Worm (Caenorhabditis elegans) whole organism, young adult: ENCODE results near the gene F37H8.6.

Source experiments
- B0261.1 ChIP-seq: sonication (generic microtip); optimal IDR thresholded peaks from 2 replicates; lab custom pipeline; 2016; ENCODE audit warnings: mild to moderate bottlenecking, missing genetic modification characterization, moderate library complexity, missing compliant biosample characterization
- C17E4.6 ChIP-seq: fragments of 200-800 bp; sonication (Bioruptor generic); IDR thresholded peaks from 2 replicates; pipeline ENCODE4 v1.3.6; 2022; ENCODE audit warnings: missing genetic modification reagents, missing genetic modification characterization, missing compliant biosample characterization
- F49E8.2 ChIP-seq: sonication (generic microtip); optimal IDR thresholded peaks from 3 replicates; lab custom pipeline; 2017; ENCODE audit warnings: missing genetic modification characterization, mild to moderate bottlenecking, missing compliant biosample characterization, antibody characterized with exemption, moderate library complexity; ENCODE audit not compliant: insufficient read depth
- K12H6.12 ChIP-seq: fragments of 200-800 bp; sonication (Bioruptor generic); optimal IDR thresholded peaks from 2 replicates; lab custom pipeline; 2018; ENCODE audit warnings: mild to moderate bottlenecking, missing genetic modification characterization, missing compliant biosample characterization
- T26A5.8 ChIP-seq: sonication (generic microtip); optimal IDR thresholded peaks from 2 replicates; lab custom pipeline; 2016; ENCODE audit warnings: missing genetic modification characterization, missing compliant biosample characterization
- Y56A3A.18 ChIP-seq: fragments of 200-800 bp; sonication (Bioruptor generic); IDR thresholded peaks from 2 replicates; pipeline ENCODE4 v1.3.6; 2022; ENCODE audit warnings: missing genetic modification reagents, missing genetic modification characterization, missing compliant biosample characterization
- Y79H2A.3 ChIP-seq: fragments of 200-800 bp; sonication (Bioruptor generic); conservative IDR thresholded peaks from 2 replicates; pipeline ENCODE4 v1.3.6; 2022; ENCODE audit warnings: missing genetic modification reagents, missing genetic modification characterization, missing compliant biosample characterization
- ama-1 ChIP-seq, 3 experiments: fragments of 150-350 bp in 1 of 3; sonication (generic microtip) in 2 of 3; optimal IDR thresholded peaks; 2 replicates each; lab custom pipeline; 2014 to 2018; ENCODE audit warnings: missing biosample characterization in 2 of 3, missing genetic modification characterization in 2 of 3, missing genetic modification reagents in 2 of 3
- aptf-3 ChIP-seq: fragments of 200-800 bp; sonication (Bioruptor generic); IDR thresholded peaks from 2 replicates; pipeline ENCODE4 v1.3.6; 2022; ENCODE audit warnings: missing genetic modification characterization, missing compliant biosample characterization
- athp-1 ChIP-seq: sonication (generic microtip); optimal IDR thresholded peaks from 2 replicates; lab custom pipeline; 2017; ENCODE audit warnings: mild to moderate bottlenecking, missing genetic modification characterization, missing compliant biosample characterization
- attf-3 ChIP-seq: fragments of 200-800 bp; sonication (Bioruptor generic); conservative IDR thresholded peaks from 2 replicates; pipeline ENCODE4 v1.3.6; 2022; ENCODE audit warnings: missing genetic modification reagents, missing genetic modification characterization, missing compliant biosample characterization
- bed-2 ChIP-seq: fragments of 200-800 bp; sonication (Bioruptor generic); IDR thresholded peaks from 2 replicates; pipeline ENCODE4 v1.3.6; 2022; ENCODE audit warnings: missing genetic modification reagents, missing genetic modification characterization, missing compliant biosample characterization
- ccch-3 ChIP-seq: fragments of 200-800 bp; sonication (Bioruptor generic); optimal IDR thresholded peaks from 2 replicates; lab custom pipeline; 2018; ENCODE audit warnings: mild to moderate bottlenecking, missing genetic modification characterization, missing compliant biosample characterization
- ceh-27 ChIP-seq: fragments of 200-800 bp; sonication (Bioruptor generic); optimal IDR thresholded peaks from 2 replicates; lab custom pipeline; 2018; ENCODE audit warnings: mild to moderate bottlenecking, missing genetic modification characterization, moderate library complexity, missing compliant biosample characterization
- chd-7 ChIP-seq: sonication (generic microtip); optimal IDR thresholded peaks from 2 replicates; lab custom pipeline; 2016; ENCODE audit warnings: mild to moderate bottlenecking, missing genetic modification characterization, moderate library complexity, missing compliant biosample characterization
- die-1 ChIP-seq: sonication (generic microtip); optimal IDR thresholded peaks from 2 replicates; lab custom pipeline; 2016; ENCODE audit warnings: missing genotype, mild to moderate bottlenecking, missing genetic modification characterization, missing compliant biosample characterization
- efl-1 ChIP-seq: fragments of 150-350 bp; optimal IDR thresholded peaks from 2 replicates; lab custom pipeline; 2014; ENCODE audit warnings: missing biosample characterization, missing genetic modification reagents, missing genetic modification characterization
- egl-44 ChIP-seq: fragments of 200-800 bp; sonication (Bioruptor generic); IDR thresholded peaks from 2 replicates; pipeline ENCODE4 v1.3.6; 2022; ENCODE audit warnings: missing genetic modification reagents, missing genetic modification characterization, missing compliant biosample characterization
- fkh-3 ChIP-seq: sonication (generic microtip); optimal IDR thresholded peaks from 2 replicates; lab custom pipeline; 2016; ENCODE audit warnings: mild to moderate bottlenecking, missing genetic modification characterization, missing compliant biosample characterization
- lin-26 ChIP-seq: fragments of 200-800 bp; sonication (Bioruptor generic); IDR thresholded peaks from 2 replicates; pipeline ENCODE4 v1.3.6; 2022; ENCODE audit warnings: missing genetic modification reagents, missing genetic modification characterization, missing compliant biosample characterization
- lin-35 ChIP-seq, 3 experiments: fragments of 150-350 bp in 2 of 3; sonication (generic microtip) in 1 of 3; optimal IDR thresholded peaks; 2 replicates each; lab custom pipeline; 2014 to 2018; ENCODE audit warnings: missing biosample characterization in 3 of 3, missing genetic modification characterization in 3 of 3, missing genetic modification reagents in 3 of 3
- lin-40 ChIP-seq: sonication (generic microtip); optimal IDR thresholded peaks from 2 replicates; lab custom pipeline; 2016; ENCODE audit warnings: missing genetic modification characterization, mild to moderate bottlenecking, missing compliant biosample characterization, missing genotype, missing genetic modification reagents
- lin-54 ChIP-seq: fragments of 200-800 bp; sonication (Bioruptor generic); optimal IDR thresholded peaks from 2 replicates; lab custom pipeline; 2018; ENCODE audit warnings: mild to moderate bottlenecking, missing genetic modification characterization, missing compliant biosample characterization
- lsy-27 ChIP-seq: sonication (generic microtip); optimal IDR thresholded peaks from 2 replicates; lab custom pipeline; 2017; ENCODE audit warnings: missing genetic modification characterization, mild to moderate bottlenecking, missing compliant biosample characterization, antibody characterized with exemption, missing genotype, borderline replicate concordance; ENCODE audit not compliant: insufficient read depth
- madf-3 ChIP-seq: fragments of 200-800 bp; sonication (Bioruptor generic); IDR thresholded peaks from 2 replicates; pipeline ENCODE4 v1.3.6; 2022; ENCODE audit warnings: missing genetic modification reagents, missing genetic modification characterization, missing compliant biosample characterization
- mel-28 ChIP-seq: sonication (generic microtip); optimal IDR thresholded peaks from 2 replicates; lab custom pipeline; 2016; ENCODE audit warnings: borderline replicate concordance, mild to moderate bottlenecking, missing genetic modification characterization, missing compliant biosample characterization
- nhr-179 ChIP-seq: sonication (generic microtip); optimal IDR thresholded peaks from 2 replicates; lab custom pipeline; 2016; ENCODE audit warnings: mild to moderate bottlenecking, missing genetic modification characterization, missing compliant biosample characterization
- nhr-90 ChIP-seq: sonication (generic microtip); optimal IDR thresholded peaks from 2 replicates; lab custom pipeline; 2016; ENCODE audit warnings: missing genotype, mild to moderate bottlenecking, missing genetic modification characterization, missing compliant biosample characterization
- rec-8 ChIP-seq, 2 experiments: sonication (generic microtip); optimal IDR thresholded peaks; 2 replicates each; lab custom pipeline; 2016; ENCODE audit warnings: mild to moderate bottlenecking in 2 of 2, missing genetic modification characterization in 2 of 2, missing genetic modification reagents in 2 of 2, missing genotype in 2 of 2, missing biosample characterization in 1 of 2, missing compliant biosample characterization in 1 of 2, moderate library complexity in 1 of 2
- repo-1 ChIP-seq: sonication (generic microtip); optimal IDR thresholded peaks from 2 replicates; lab custom pipeline; 2017; ENCODE audit warnings: mild to moderate bottlenecking, missing genetic modification characterization, missing compliant biosample characterization
- rpc-1 ChIP-seq, 2 experiments: fragments of 150-350 bp in 1 of 2; sonication (generic microtip) in 1 of 2; optimal IDR thresholded peaks; 2 replicates each; lab custom pipeline; 2014 to 2018; ENCODE audit warnings: missing biosample characterization in 1 of 2, missing genetic modification characterization in 1 of 2, missing genetic modification reagents in 1 of 2, missing genotype in 1 of 2
- sea-2 ChIP-seq: fragments of 200-800 bp; sonication (Bioruptor generic); IDR thresholded peaks from 2 replicates; pipeline ENCODE4 v1.3.6; 2022; ENCODE audit warnings: missing genetic modification characterization, missing compliant biosample characterization
- snpc-1.3 ChIP-seq: sonication (generic microtip); optimal IDR thresholded peaks from 2 replicates; lab custom pipeline; 2017; ENCODE audit warnings: missing genetic modification characterization, mild to moderate bottlenecking, missing compliant biosample characterization, antibody characterized with exemption, moderate library complexity, missing genotype, missing genetic modification reagents; ENCODE audit not compliant: insufficient read depth
- snpc-3.4 ChIP-seq: sonication (generic microtip); optimal IDR thresholded peaks from 2 replicates; lab custom pipeline; 2017; ENCODE audit warnings: missing genetic modification characterization, mild to moderate bottlenecking, missing compliant biosample characterization, antibody characterized with exemption, moderate library complexity, missing genotype, missing genetic modification reagents
- somi-1 ChIP-seq: fragments of 200-800 bp; sonication (Bioruptor generic); optimal IDR thresholded peaks from 2 replicates; lab custom pipeline; 2018; ENCODE audit warnings: mild to moderate bottlenecking, missing genetic modification characterization, missing compliant biosample characterization
- tbx-9 ChIP-seq: sonication (generic microtip); optimal IDR thresholded peaks from 2 replicates; lab custom pipeline; 2016; ENCODE audit warnings: borderline replicate concordance, missing genetic modification characterization, inconsistent platforms, missing compliant biosample characterization
- tlf-1 ChIP-seq: fragments of 200-800 bp; sonication (Bioruptor generic); optimal IDR thresholded peaks from 2 replicates; lab custom pipeline; 2018; ENCODE audit warnings: mild to moderate bottlenecking, missing genetic modification characterization, missing compliant biosample characterization
- zfh-2 ChIP-seq: fragments of 200-800 bp; sonication (Bioruptor generic); conservative IDR thresholded peaks from 2 replicates; pipeline ENCODE4 v1.3.6; 2022; ENCODE audit warnings: missing genetic modification reagents, missing genetic modification characterization, missing compliant biosample characterization
- ztf-28 ChIP-seq: fragments of 200-800 bp; sonication (Bioruptor generic); IDR thresholded peaks from 2 replicates; pipeline ENCODE4 v1.3.6; 2022; ENCODE audit warnings: missing genetic modification reagents, missing genetic modification characterization, missing compliant biosample characterization
- ztf-6 ChIP-seq: fragments of 200-800 bp; sonication (Bioruptor generic); IDR thresholded peaks from 2 replicates; pipeline ENCODE4 v1.3.6; 2022; ENCODE audit warnings: missing genetic modification reagents, missing genetic modification characterization, missing compliant biosample characterization

The F37H8.6 gene

ce11 chrII:11177376-11177775 lies at the start of gene F37H8.6:
Gene F37H8.6 (minus strand): TSS chrII:11177476.
- TF ChIP-seq nhr-179 (tag; lab: Kevin White, UChicago) (no peak), lin-40 (no peak), repo-1 (tag; lab: Kevin White, UChicago) (no peak), T26A5.8 (tag; lab: Kevin White, UChicago) (no peak), efl-1 (GFP tag; lab: Kevin White, UChicago) (no peak), mel-28 (tag; lab: Kevin White, UChicago) (no peak), sea-2 (GFP tag; lab: Robert Waterston, UW) (no peak)

ce11 chrII:11226379-11226778 lies 49.1 kb upstream of the F37H8.6 start, which contains the start of gene T06D8.2:
Gene T06D8.2 (plus strand): TSS chrII:11226679.
- TF ChIP-seq bed-2 (GFP tag; lab: Robert Waterston, UW) (no peak), ama-1 (optimal IDR thresholded peaks at IDR 0.05; lab: Kevin White, UChicago) (no peak), ama-1 (GFP tag; optimal IDR thresholded peaks at IDR 0.05; lab: Kevin White, UChicago) (no peak), tlf-1 (GFP tag; lab: Kevin White, UChicago) (no peak), lsy-27 (tag; lab: Kevin White, UChicago) (no peak)

ce11 chrII:11224045-11224481 lies 46.8 kb upstream of the F37H8.6 start:
- no peak for TF ChIP-seq rpc-1 (optimal IDR thresholded peaks at IDR 0.05; lab: Kevin White, UChicago)
- TF ChIP-seq rpc-1 (tag; optimal IDR thresholded peaks at IDR 0.05; lab: Kevin White, UChicago): peak; percentile 24
- TF ChIP-seq ztf-28 (GFP tag; lab: Robert Waterston, UW): 0 out of 2 replicates have a peak, but pooled peaks have one; percentile 17
- 0 out of 2 replicates have a peak, but pooled peaks have one; percentile 67 for TF ChIP-seq Y79H2A.3 (GFP tag; lab: Robert Waterston, UW)
- peak; percentile 95 for TF ChIP-seq snpc-1.3 (tag; lab: Kevin White, UChicago)
- peak; percentile 11 for TF ChIP-seq nhr-179 (tag; lab: Kevin White, UChicago)
- TF ChIP-seq nhr-90 (tag; lab: Kevin White, UChicago): no peak
- TF ChIP-seq efl-1 (GFP tag; lab: Kevin White, UChicago): peak; percentile 40
- TF ChIP-seq C17E4.6 (GFP tag; lab: Robert Waterston, UW): peak; percentile 71; the same call in 1 of the 2 replicates
- TF ChIP-seq ccch-3 (GFP tag; lab: Kevin White, UChicago): no peak
- 0 out of 2 replicates have a peak, but pooled peaks have one; percentile 20 for TF ChIP-seq egl-44 (GFP tag; lab: Robert Waterston, UW)
- peak; percentile 23 for TF ChIP-seq chd-7 (tag; lab: Kevin White, UChicago)
- TF ChIP-seq aptf-3 (GFP tag; lab: Robert Waterston, UW): 0 out of 2 replicates have a peak, but pooled peaks have one; percentile 9
- peak; percentile 76; the same call in 1 of the 2 replicates for TF ChIP-seq madf-3 (GFP tag; lab: Robert Waterston, UW)
- peak; percentile 3 for TF ChIP-seq somi-1 (GFP tag; lab: Kevin White, UChicago)
- peak; percentile 76 for TF ChIP-seq zfh-2
- TF ChIP-seq ceh-27 (GFP tag; lab: Kevin White, UChicago): peak; percentile 53
- TF ChIP-seq die-1 (tag; lab: Kevin White, UChicago): peak; percentile 27
- no peak for TF ChIP-seq fkh-3
- TF ChIP-seq attf-3 (GFP tag; lab: Robert Waterston, UW): peak; percentile 62
- peak in 1 of 2 experiments; percentile 38 for TF ChIP-seq rec-8 (tag; optimal IDR thresholded peaks at IDR 0.05; lab: Kevin White, UChicago)
- peak; percentile 64; the same call in 1 of the 2 replicates for TF ChIP-seq lin-26
- TF ChIP-seq lin-35 (GFP tag; optimal IDR thresholded peaks at IDR 0.05; lab: Kevin White, UChicago): peak in 1 of 3 experiments; percentile 49
- TF ChIP-seq K12H6.12: peak; percentile 38
- TF ChIP-seq tbx-9 (tag; lab: Kevin White, UChicago): peak; percentile 11
- TF ChIP-seq athp-1: peak; percentile 24
- 0 out of 2 replicates have a peak, but pooled peaks have one; percentile 13 for TF ChIP-seq ztf-6 (GFP tag; lab: Robert Waterston, UW)
- peak; percentile 33 for TF ChIP-seq B0261.1 (tag; lab: Kevin White, UChicago)
- TF ChIP-seq ama-1 (optimal IDR thresholded peaks at IDR 0.05; lab: Kevin White, UChicago): peak; percentile 95
- no peak for TF ChIP-seq ama-1 (GFP tag; optimal IDR thresholded peaks at IDR 0.05; lab: Kevin White, UChicago)
- TF ChIP-seq F49E8.2 (tag; lab: Kevin White, UChicago): peak; percentile 88
- TF ChIP-seq repo-1 (tag; lab: Kevin White, UChicago): peak; percentile 76
- peak; percentile 98 for TF ChIP-seq snpc-3.4 (tag; lab: Kevin White, UChicago)
- TF ChIP-seq Y56A3A.18 (GFP tag; lab: Robert Waterston, UW): peak; percentile 66; the same call in 1 of the 2 replicates
- TF ChIP-seq lin-40: peak; percentile 81
- peak; percentile 85 for TF ChIP-seq lin-54
